Worm (Caenorhabditis elegans): ENCODE measurements around the gene F36H9.10.

DNA sequence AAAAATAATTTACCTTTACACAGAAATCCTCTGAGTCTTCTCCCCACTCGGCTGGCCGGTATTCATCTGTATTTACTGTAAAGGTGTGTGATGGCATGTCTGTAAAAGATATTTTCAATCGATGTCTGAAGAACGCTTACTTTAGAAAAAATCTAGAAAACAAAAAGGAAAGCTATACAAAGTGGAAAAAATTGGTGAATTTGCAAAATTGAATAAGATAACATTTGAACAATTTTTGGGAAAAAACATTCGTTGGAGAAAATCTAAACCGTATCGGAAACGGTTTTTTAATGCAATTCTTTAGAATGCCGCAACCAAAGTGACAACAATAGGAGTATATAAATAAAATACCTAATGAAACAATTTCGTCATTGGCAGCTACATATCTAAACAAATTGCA, 16.1 kb upstream of the F36H9.10 start, which contains the start of gene F36H9.5:
- TF ChIP-seq ama-1 (optimal IDR thresholded peaks at IDR 0.05) (no peak), flt-1 (GFP tag; IDR thresholded peaks at IDR 0.05) (no peak), aly-1 (tag; optimal IDR thresholded peaks at IDR 0.05) (no peak), hmg-4 (GFP tag; optimal IDR thresholded peaks at IDR 0.05) (no peak), ets-7 (tag; optimal IDR thresholded peaks at IDR 0.05) (no peak), B0310.2 (tag; optimal IDR thresholded peaks at IDR 0.05) (no peak), hnd-1 (tag; optimal IDR thresholded peaks at IDR 0.05) (no peak), tbx-37 (GFP tag; conservative IDR thresholded peaks at IDR 0.05) (no peak), ceh-36 (tag; optimal IDR thresholded peaks at IDR 0.05) (no peak), F13C5.2 (tag; optimal IDR thresholded peaks at IDR 0.05) (no peak), pes-1 (GFP tag; IDR thresholded peaks at IDR 0.05) (no peak), ceh-13 (GFP tag; optimal IDR thresholded peaks at IDR 0.05) (no peak), sea-1 (GFP tag; conservative IDR thresholded peaks at IDR 0.05) (no peak)

Measured in whole organism, early embryonic.